Worm (Caenorhabditis elegans): ENCODE measurements around the gene ceh-10.

ce11 chrIII:5840815-5841573 is 42.1 kb downstream of the ceh-10 start:
- TF ChIP-seq nhr-11 (tag; optimal IDR thresholded peaks at IDR 0.05) (no peak), pha-4 (tag; optimal IDR thresholded peaks at IDR 0.05) (no peak), lsy-12 (tag; optimal IDR thresholded peaks at IDR 0.05) (no peak), nhr-12 (tag; optimal IDR thresholded peaks at IDR 0.05) (no peak), ztf-11 (tag; optimal IDR thresholded peaks at IDR 0.05) (no peak), ceh-16 (tag; optimal IDR thresholded peaks at IDR 0.05) (no peak), nhr-23 (tag; optimal IDR thresholded peaks at IDR 0.05) (no peak), unc-39 (tag; optimal IDR thresholded peaks at IDR 0.05) (no peak), elt-3 (tag; optimal IDR thresholded peaks at IDR 0.05) (no peak)
